Fruit fly (Drosophila melanogaster): ENCODE results near the gene CG32086.

DNA sequence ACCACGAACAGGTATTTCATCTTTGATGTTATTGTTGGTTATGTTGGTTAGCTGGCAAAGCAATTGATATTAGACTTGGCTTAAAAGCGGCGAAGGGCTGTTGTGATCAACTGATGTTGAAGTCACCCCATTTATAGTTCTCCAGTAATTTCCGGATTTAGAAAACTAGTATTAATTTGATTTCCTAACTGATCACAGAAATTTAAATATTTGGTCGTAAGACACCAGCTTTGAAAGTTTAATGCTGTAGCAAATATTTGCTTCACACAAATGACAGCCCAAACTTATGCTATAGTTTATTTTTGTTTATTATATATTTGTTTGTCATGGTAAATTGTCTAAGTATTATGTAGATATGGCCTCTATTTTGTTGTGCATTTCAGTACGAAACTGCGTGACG, 1.8 kb downstream of the CG32086 start, which contains the start of gene CG33269:
- no peak for TF ChIP-seq usp (GFP tag; optimal IDR thresholded peaks at IDR 0.05)
- TF ChIP-seq CG8478 (optimal IDR thresholded peaks at IDR 0.05): no peak
- TF ChIP-seq pan (optimal IDR thresholded peaks at IDR 0.05): no peak
- TF ChIP-seq EcR (GFP tag; optimal IDR thresholded peaks at IDR 0.05): no peak

All from whole organism.